Fruit fly (Drosophila melanogaster) whole organism, embryonic: ENCODE measurements around the gene dally.

ENCODE experiments used
- Atf6 ChIP-seq: fragments of 200-800 bp; sonication (Bioruptor generic); IDR thresholded peaks from 2 replicates; pipeline ENCODE4 v1.3.6; 2022; ENCODE audit warnings: missing biosample characterization, missing genetic modification characterization
- C15 ChIP-seq: fragments of 200-800 bp; sonication (Bioruptor generic); IDR thresholded peaks from 3 replicates; pipeline ENCODE4 v1.3.6; 2022; ENCODE audit warnings: missing biosample characterization, missing genetic modification characterization
- CG10431 ChIP-seq: fragments of 200-800 bp; sonication (Bioruptor generic); optimal IDR thresholded peaks from 3 replicates; lab custom pipeline; 2018; ENCODE audit warnings: missing biosample characterization, mild to moderate bottlenecking, missing genetic modification characterization
- CG10543 ChIP-seq: fragments of 200-800 bp; sonication (Bioruptor generic); optimal IDR thresholded peaks from 3 replicates; lab custom pipeline; 2017; ENCODE audit warnings: missing biosample characterization, mild to moderate bottlenecking, missing genetic modification characterization, moderate library complexity
- CG11456 ChIP-seq: fragments of 200-800 bp; sonication (Bioruptor generic); IDR thresholded peaks from 3 replicates; pipeline ENCODE4 v1.3.6; 2022; ENCODE audit warnings: missing biosample characterization, missing genetic modification characterization
- CG15073 ChIP-seq: fragments of 200-800 bp; sonication (Bioruptor generic); optimal IDR thresholded peaks from 2 replicates; lab custom pipeline; 2016; ENCODE audit warnings: missing biosample characterization, missing genetic modification characterization
- CG15479 ChIP-seq: fragments of 200-800 bp; sonication (Bioruptor generic); optimal IDR thresholded peaks from 3 replicates; lab custom pipeline; 2019; ENCODE audit warnings: missing biosample characterization, mild to moderate bottlenecking, missing genetic modification characterization, moderate library complexity
- CG16779 ChIP-seq: fragments of 200-800 bp; sonication (Bioruptor generic); IDR thresholded peaks from 2 replicates; pipeline ENCODE4 v1.3.6; 2022; ENCODE audit warnings: missing biosample characterization, missing genetic modification characterization
- CG2120 ChIP-seq: fragments of 200-800 bp; sonication (Bioruptor generic); optimal IDR thresholded peaks from 3 replicates; lab custom pipeline; 2016; ENCODE audit warnings: missing biosample characterization, missing genetic modification characterization
- CG32772 ChIP-seq: fragments of 200-800 bp; sonication (Bioruptor generic); IDR thresholded peaks from 2 replicates; pipeline ENCODE4 v1.3.6; 2022; ENCODE audit warnings: missing biosample characterization, missing genetic modification characterization
- CG3995 ChIP-seq: fragments of 200-800 bp; sonication (Bioruptor generic); optimal IDR thresholded peaks from 3 replicates; lab custom pipeline; 2016; ENCODE audit warnings: missing biosample characterization, missing genetic modification characterization
- CG8388 ChIP-seq: fragments of 200-800 bp; sonication (Bioruptor generic); optimal IDR thresholded peaks from 2 replicates; lab custom pipeline; 2019; ENCODE audit warnings: missing biosample characterization, mild to moderate bottlenecking, missing genetic modification characterization, moderate library complexity
- CG8765 ChIP-seq: fragments of 200-800 bp; sonication (Bioruptor generic); IDR thresholded peaks from 2 replicates; pipeline ENCODE4 v1.3.6; 2022; ENCODE audit warnings: missing biosample characterization, missing genetic modification characterization
- CTCF ChIP-seq: fragments of 200-800 bp; sonication (Bioruptor generic); optimal IDR thresholded peaks from 2 replicates; lab custom pipeline; 2017; ENCODE audit warnings: missing biosample characterization, mild to moderate bottlenecking, missing genetic modification characterization, moderate library complexity
- D19B ChIP-seq: fragments of 200-800 bp; sonication (Bioruptor generic); optimal IDR thresholded peaks from 2 replicates; lab custom pipeline; 2017; ENCODE audit warnings: missing biosample characterization, mild to moderate bottlenecking, missing genetic modification characterization
- Hr39 ChIP-seq: fragments of >200 bp; optimal IDR thresholded peaks from 2 replicates; lab custom pipeline; 2017
- Hr51 ChIP-seq, 2 experiments: fragments of 200-800 bp; sonication (Bioruptor generic); optimal IDR thresholded peaks; 2 replicates in 1 of 2; 3 replicates in 1 of 2; lab custom pipeline; 2016 to 2018; ENCODE audit warnings: missing biosample characterization in 2 of 2, missing genetic modification characterization in 2 of 2, mild to moderate bottlenecking in 1 of 2, moderate library complexity in 1 of 2
- NK7.1 ChIP-seq: fragments of 200-800 bp; sonication (Bioruptor generic); optimal IDR thresholded peaks from 3 replicates; lab custom pipeline; 2016; ENCODE audit warnings: missing biosample characterization, missing genetic modification characterization
- Scr ChIP-seq: fragments of 200-800 bp; sonication (Bioruptor generic); IDR thresholded peaks from 2 replicates; pipeline ENCODE4 v1.3.6; 2022; ENCODE audit warnings: missing biosample characterization, missing genetic modification characterization; ENCODE audit not compliant: partially characterized antibody
- Sox100B ChIP-seq: fragments of 200-800 bp; sonication (Bioruptor generic); optimal IDR thresholded peaks from 3 replicates; lab custom pipeline; 2018; ENCODE audit warnings: missing biosample characterization, mild to moderate bottlenecking, missing genetic modification characterization
- Sry-β ChIP-seq: fragments of 200-800 bp; sonication (Bioruptor generic); optimal IDR thresholded peaks from 2 replicates; lab custom pipeline; 2018; ENCODE audit warnings: missing biosample characterization, mild to moderate bottlenecking, missing genetic modification characterization, moderate library complexity
- YL-1 ChIP-seq: fragments of 200-800 bp; sonication (Bioruptor generic); optimal IDR thresholded peaks from 3 replicates; lab custom pipeline; 2017; ENCODE audit warnings: missing biosample characterization, mild to moderate bottlenecking, missing genetic modification characterization
- ab ChIP-seq: fragments of 200-800 bp; sonication (Bioruptor generic); optimal IDR thresholded peaks from 2 replicates; lab custom pipeline; 2016; ENCODE audit warnings: missing biosample characterization, missing genetic modification characterization
- abd-A ChIP-seq: fragments of 200-800 bp; sonication (Bioruptor generic); optimal IDR thresholded peaks from 3 replicates; lab custom pipeline; 2019; ENCODE audit warnings: missing biosample characterization, mild to moderate bottlenecking, missing genetic modification characterization, moderate library complexity
- ac ChIP-seq: fragments of 200-800 bp; sonication (Bioruptor generic); optimal IDR thresholded peaks from 3 replicates; lab custom pipeline; 2017; ENCODE audit warnings: missing biosample characterization, mild to moderate bottlenecking, missing genetic modification characterization
- amos ChIP-seq: fragments of 200-800 bp; sonication (Bioruptor generic); IDR thresholded peaks from 2 replicates; pipeline ENCODE4 v1.3.6; 2022; ENCODE audit warnings: missing biosample characterization, missing genetic modification characterization; ENCODE audit not compliant: partially characterized antibody
- cg ChIP-seq: fragments of 200-800 bp; sonication (Bioruptor generic); optimal IDR thresholded peaks from 3 replicates; lab custom pipeline; 2019; ENCODE audit warnings: missing biosample characterization, mild to moderate bottlenecking, missing genetic modification characterization, moderate library complexity
- corto ChIP-seq: fragments of 200-800 bp; sonication (Bioruptor generic); optimal IDR thresholded peaks from 2 replicates; lab custom pipeline; 2016; ENCODE audit warnings: missing biosample characterization, mild to moderate bottlenecking, missing genetic modification characterization, moderate library complexity
- crp ChIP-seq, 2 experiments: fragments of 200-800 bp; sonication (Bioruptor generic); optimal IDR thresholded peaks; 2 replicates in 1 of 2; 3 replicates in 1 of 2; lab custom pipeline; 2017; ENCODE audit warnings: missing biosample characterization in 2 of 2, missing genetic modification characterization in 2 of 2, mild to moderate bottlenecking in 1 of 2, moderate library complexity in 1 of 2
- dati ChIP-seq: fragments of 200-800 bp; sonication (Bioruptor generic); IDR thresholded peaks from 2 replicates; pipeline ENCODE4 v1.3.6; 2022; ENCODE audit warnings: missing biosample characterization, missing genetic modification characterization
- dm ChIP-seq: fragments of 200-800 bp; sonication (Bioruptor generic); optimal IDR thresholded peaks from 3 replicates; lab custom pipeline; 2016; ENCODE audit warnings: missing biosample characterization, missing genetic modification characterization
- dmrt99B ChIP-seq: fragments of 200-800 bp; sonication (Bioruptor generic); optimal IDR thresholded peaks from 2 replicates; lab custom pipeline; 2018; ENCODE audit warnings: missing biosample characterization, mild to moderate bottlenecking, missing genetic modification characterization, moderate library complexity
- en ChIP-seq: fragments of 200-800 bp; sonication (Bioruptor generic); optimal IDR thresholded peaks from 2 replicates; lab custom pipeline; 2016; ENCODE audit warnings: missing biosample characterization, missing genetic modification characterization
- grau ChIP-seq: fragments of 200-800 bp; optimal IDR thresholded peaks from 3 replicates; lab custom pipeline; 2019; ENCODE audit warnings: missing biosample characterization, mild to moderate bottlenecking, missing genetic modification characterization, moderate library complexity
- gsb-n ChIP-seq: fragments of 200-800 bp; sonication (Bioruptor generic); optimal IDR thresholded peaks from 3 replicates; lab custom pipeline; 2018; ENCODE audit warnings: missing biosample characterization, mild to moderate bottlenecking, missing genetic modification characterization
- insv ChIP-seq, 2 experiments: fragments of 200-800 bp; sonication (Bioruptor generic); optimal IDR thresholded peaks; 3 replicates each; lab custom pipeline; 2016 to 2018; ENCODE audit warnings: missing biosample characterization in 2 of 2, missing genetic modification characterization in 2 of 2
- jing ChIP-seq: fragments of 200-800 bp; sonication (Bioruptor generic); optimal IDR thresholded peaks from 2 replicates; lab custom pipeline; 2018; ENCODE audit warnings: missing biosample characterization, mild to moderate bottlenecking, missing genetic modification characterization
- klu ChIP-seq: fragments of 200-800 bp; sonication (Bioruptor generic); IDR thresholded peaks from 2 replicates; pipeline ENCODE4 v1.3.6; 2022; ENCODE audit warnings: missing biosample characterization, missing genetic modification characterization
- mld ChIP-seq: fragments of 200-800 bp; sonication (Bioruptor generic); IDR thresholded peaks from 3 replicates; pipeline ENCODE4 v1.3.6; 2022; ENCODE audit warnings: missing biosample characterization, missing genetic modification characterization; ENCODE audit not compliant: partially characterized antibody
- nerfin-1 ChIP-seq: fragments of 200-800 bp; sonication (Bioruptor generic); optimal IDR thresholded peaks from 3 replicates; lab custom pipeline; 2019; ENCODE audit warnings: missing biosample characterization, mild to moderate bottlenecking, missing genetic modification characterization, moderate library complexity
- p53 ChIP-seq: fragments of 200-800 bp; sonication (Bioruptor generic); optimal IDR thresholded peaks from 2 replicates; lab custom pipeline; 2016; ENCODE audit warnings: missing biosample characterization, missing genetic modification characterization
- pum ChIP-seq: fragments of 200-800 bp; sonication (Bioruptor generic); optimal IDR thresholded peaks from 2 replicates; lab custom pipeline; 2016; ENCODE audit warnings: missing biosample characterization, missing genetic modification characterization
- sens ChIP-seq: fragments of 200-800 bp; sonication (Bioruptor generic); peaks from one replicate; lab custom pipeline; 2016; ENCODE audit warnings: missing biosample characterization, missing genetic modification characterization
- slbo ChIP-seq: fragments of 200-800 bp; sonication (Bioruptor generic); IDR thresholded peaks from 2 replicates; pipeline ENCODE4 v1.3.6; 2022; ENCODE audit warnings: missing biosample characterization, missing genetic modification characterization
- slou ChIP-seq: fragments of 200-800 bp; sonication (Bioruptor generic); optimal IDR thresholded peaks from 3 replicates; lab custom pipeline; 2016; ENCODE audit warnings: missing biosample characterization, missing genetic modification characterization
- sr ChIP-seq: fragments of 200-800 bp; sonication (Bioruptor generic); IDR thresholded peaks from 3 replicates; pipeline ENCODE4 v1.3.6; 2022; ENCODE audit warnings: missing biosample characterization, missing genetic modification characterization
- stwl ChIP-seq: fragments of 200-800 bp; sonication (Bioruptor generic); optimal IDR thresholded peaks from 3 replicates; lab custom pipeline; 2018; ENCODE audit warnings: missing biosample characterization, mild to moderate bottlenecking, missing genetic modification characterization, moderate library complexity
- toy ChIP-seq: fragments of 200-800 bp; sonication (Bioruptor generic); IDR thresholded peaks from 2 replicates; pipeline ENCODE4 v1.3.6; 2022; ENCODE audit warnings: missing biosample characterization, missing genetic modification characterization
- tup ChIP-seq: fragments of 200-800 bp; sonication (Bioruptor generic); optimal IDR thresholded peaks from 2 replicates; lab custom pipeline; 2016; ENCODE audit warnings: missing biosample characterization, mild to moderate bottlenecking, missing genetic modification characterization, moderate library complexity
- vvl ChIP-seq: fragments of 200-800 bp; sonication (Bioruptor generic); IDR thresholded peaks from 2 replicates; pipeline ENCODE4 v1.3.6; 2022; ENCODE audit warnings: missing biosample characterization, missing genetic modification characterization
- zfh2 ChIP-seq: fragments of 200-800 bp; sonication (Bioruptor generic); optimal IDR thresholded peaks from 2 replicates; lab custom pipeline; 2016; ENCODE audit warnings: missing biosample characterization, missing genetic modification characterization

dally gene

dm6 chr3L:8827133-8827867 is at the start of gene dally (continued):
- TF ChIP-seq CG15479: peak; percentile 7
- TF ChIP-seq Atf6: 0 out of 2 replicates have a peak, but pooled peaks have one; percentile 32
- peak; percentile 3 for TF ChIP-seq gsb-n
- no peak for TF ChIP-seq D19B (GFP tag; lab: Kevin White, UChicago)
- TF ChIP-seq NK7.1 (GFP tag; lab: Kevin White, UChicago): no peak
- no peak for TF ChIP-seq Sox100B
- TF ChIP-seq zfh2 (GFP tag; lab: Kevin White, UChicago): no peak
- peak; percentile 64 for TF ChIP-seq vvl
- TF ChIP-seq Sry-β (GFP tag; lab: Kevin White, UChicago): no peak
- TF ChIP-seq grau: peak; percentile 21
- no peak for TF ChIP-seq CG3995
- TF ChIP-seq Hr39 (lab: Kevin White, UChicago): no peak
- TF ChIP-seq toy (GFP tag; lab: Robert Waterston, UW): no peak
- peak; percentile 14 for TF ChIP-seq CG2120
- peak; percentile 20 for TF ChIP-seq dmrt99B (tag; lab: Kevin White, UChicago)
- TF ChIP-seq CG11456 (GFP tag; lab: Robert Waterston, UW): no peak
- no peak for TF ChIP-seq pum (GFP tag; lab: Kevin White, UChicago)
- no peak for TF ChIP-seq YL-1
- TF ChIP-seq Scr (GFP tag; lab: Robert Waterston, UW): peak; percentile 48
- TF ChIP-seq CTCF: no peak
- peak; percentile 42 for TF ChIP-seq jing (GFP tag; lab: Kevin White, UChicago)
- no peak for TF ChIP-seq klu (GFP tag; lab: Robert Waterston, UW)
- TF ChIP-seq en: no peak
- TF ChIP-seq sens: peak; percentile 76
- no peak for TF ChIP-seq CG8765 (GFP tag; lab: Robert Waterston, UW)
- TF ChIP-seq nerfin-1 (tag; lab: Kevin White, UChicago): no peak
- TF ChIP-seq slou (GFP tag; lab: Kevin White, UChicago): no peak
- peak; percentile 73 for TF ChIP-seq CG10543
- TF ChIP-seq C15 (GFP tag; lab: Robert Waterston, UW): no peak
- TF ChIP-seq mld: no peak; the same call in 2 of the 3 replicates
- TF ChIP-seq CG32772: no peak
- peak; percentile 55; the same call in 1 of the 2 replicates for TF ChIP-seq amos (GFP tag; lab: Robert Waterston, UW)
- TF ChIP-seq abd-A (tag; lab: Kevin White, UChicago): peak; percentile 56
- no peak for TF ChIP-seq dm (GFP tag; lab: Kevin White, UChicago)
- no peak for TF ChIP-seq p53 (GFP tag; lab: Kevin White, UChicago)
- peak; percentile 40 for TF ChIP-seq corto
- TF ChIP-seq CG10431 (GFP tag; lab: Kevin White, UChicago): no peak
- no peak for TF ChIP-seq crp (GFP tag; optimal IDR thresholded peaks at IDR 0.05; lab: Kevin White, UChicago)
- TF ChIP-seq CG16779 (GFP tag; lab: Robert Waterston, UW): 0 out of 2 replicates have a peak, but pooled peaks have one; percentile 20
- TF ChIP-seq CG15073 (GFP tag; lab: Kevin White, UChicago): no peak
- TF ChIP-seq Hr51 (GFP tag; optimal IDR thresholded peaks at IDR 0.05; lab: Kevin White, UChicago): peak in 1 of 2 experiments; percentile 7
- TF ChIP-seq slbo (GFP tag; lab: Robert Waterston, UW): peak; percentile 54
- no peak for TF ChIP-seq tup (GFP tag; lab: Kevin White, UChicago)
- no peak for TF ChIP-seq cg (GFP tag; lab: Kevin White, UChicago)
- TF ChIP-seq dati: no peak
- TF ChIP-seq ac (GFP tag; lab: Kevin White, UChicago): no peak
- no peak for TF ChIP-seq ab (GFP tag; lab: Kevin White, UChicago)
- no peak for TF ChIP-seq stwl (tag; lab: Kevin White, UChicago)
- peak; percentile 39; the same call in 1 of the 3 replicates for TF ChIP-seq sr
- TF ChIP-seq insv (GFP tag; optimal IDR thresholded peaks at IDR 0.05; lab: Kevin White, UChicago): no peak
- TF ChIP-seq CG8388: no peak
